Fruit fly (Drosophila melanogaster): ENCODE data around the gene CG9701.

Gene CG9701

DNA sequence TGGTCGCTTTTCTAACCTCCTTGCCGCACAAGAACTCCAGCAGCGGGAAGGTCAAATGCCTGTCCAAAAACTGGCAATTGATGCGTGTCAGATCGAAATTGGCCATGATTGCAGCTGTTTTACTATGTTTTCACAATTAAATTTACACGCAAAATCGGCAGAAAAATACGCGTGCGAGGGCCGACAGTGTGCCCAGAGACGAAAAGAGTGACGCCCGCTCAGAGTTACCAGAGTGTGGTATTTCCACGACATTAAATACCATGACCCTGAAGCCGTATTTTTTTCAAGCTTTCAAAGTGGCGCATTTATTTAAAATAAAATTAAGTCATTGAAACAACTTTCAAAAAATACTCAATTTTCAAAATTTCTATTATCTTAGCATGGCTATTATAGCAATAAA, 53.4 kb downstream of the CG9701 start, which contains the start of gene eIF3e (continued):
- TF ChIP-seq Med (GFP tag) = peak; percentile 52
- TF ChIP-seq CG6813 (GFP tag; optimal IDR thresholded peaks at IDR 0.05) = no peak
- no peak for TF ChIP-seq Hsf (GFP tag; optimal IDR thresholded peaks at IDR 0.05)
- no peak for TF ChIP-seq fd102C (GFP tag; optimal IDR thresholded peaks at IDR 0.05)
- peak; percentile 64 for TF ChIP-seq CG4617 (GFP tag; optimal IDR thresholded peaks at IDR 0.05; ENCODE audit: borderline replicate concordance)
- TF ChIP-seq unpg (GFP tag; optimal IDR thresholded peaks at IDR 0.05) = no peak
- no peak for TF ChIP-seq wdn (GFP tag; IDR thresholded peaks at IDR 0.05)
- no peak for TF ChIP-seq dmrt11E (tag; optimal IDR thresholded peaks at IDR 0.05)
- TF ChIP-seq maf-S (GFP tag; optimal IDR thresholded peaks at IDR 0.05) = no peak
- TF ChIP-seq Hr78 (GFP tag; optimal IDR thresholded peaks at IDR 0.05) = no peak
- peak; percentile 8 for TF ChIP-seq CG18011 (GFP tag; optimal IDR thresholded peaks at IDR 0.05)
- no peak for TF ChIP-seq fu2 (GFP tag; optimal IDR thresholded peaks at IDR 0.05)
- TF ChIP-seq CG12071 (GFP tag; optimal IDR thresholded peaks at IDR 0.05) = no peak
- no peak for TF ChIP-seq pb (GFP tag; optimal IDR thresholded peaks at IDR 0.05)
- TF ChIP-seq CG34224 (GFP tag; IDR thresholded peaks at IDR 0.05; ENCODE audit: partially characterized antibody) = no peak
- no peak for TF ChIP-seq Myb (GFP tag; optimal IDR thresholded peaks at IDR 0.05)
- no peak for TF ChIP-seq cato (GFP tag; optimal IDR thresholded peaks at IDR 0.05; ENCODE audit: borderline replicate concordance)
- no peak for TF ChIP-seq CG2199 (GFP tag; IDR thresholded peaks at IDR 0.05)
- TF ChIP-seq Rfx (GFP tag; IDR thresholded peaks at IDR 0.05) = peak; percentile 43; the same call in 1 of the 2 replicates
- TF ChIP-seq repo (GFP tag; optimal IDR thresholded peaks at IDR 0.05) = no peak
- no peak for TF ChIP-seq yki (optimal IDR thresholded peaks at IDR 0.05)
- TF ChIP-seq CG8089 (GFP tag; optimal IDR thresholded peaks at IDR 0.05) = no peak
- TF ChIP-seq CG17385 (GFP tag; optimal IDR thresholded peaks at IDR 0.05) = no peak
- TF ChIP-seq Deaf1 (tag; optimal IDR thresholded peaks at IDR 0.05) = no peak
- peak; percentile 37; the same call in 1 of the 2 replicates for TF ChIP-seq CG9932 (GFP tag; IDR thresholded peaks at IDR 0.05)
- peak; percentile 51 for TF ChIP-seq row (GFP tag; IDR thresholded peaks at IDR 0.05)
- TF ChIP-seq lilli (GFP tag; optimal IDR thresholded peaks at IDR 0.05) = no peak
- no peak for TF ChIP-seq Mad (GFP tag; optimal IDR thresholded peaks at IDR 0.05)
- no peak for TF ChIP-seq HmgZ (tag; optimal IDR thresholded peaks at IDR 0.05)
- no peak for TF ChIP-seq nom (GFP tag; optimal IDR thresholded peaks at IDR 0.05)
- TF ChIP-seq CG18262 (tag; optimal IDR thresholded peaks at IDR 0.05) = no peak
- no peak for TF ChIP-seq sd (tag; optimal IDR thresholded peaks at IDR 0.05)
- no peak for TF ChIP-seq pnt (GFP tag; optimal IDR thresholded peaks at IDR 0.05)
- no peak for TF ChIP-seq CG7987 (GFP tag; optimal IDR thresholded peaks at IDR 0.05)
- TF ChIP-seq Vsx1 (GFP tag; optimal IDR thresholded peaks at IDR 0.05) = no peak
- TF ChIP-seq shn (GFP tag; optimal IDR thresholded peaks at IDR 0.05) = no peak
- no peak for TF ChIP-seq sens-2 (GFP tag; IDR thresholded peaks at IDR 0.05)
- no peak for TF ChIP-seq seq (GFP tag; IDR thresholded peaks at IDR 0.05)
- no peak for TF ChIP-seq TFAM (GFP tag; optimal IDR thresholded peaks at IDR 0.05)
- no peak for TF ChIP-seq CG9817 (tag; optimal IDR thresholded peaks at IDR 0.05)
- TF ChIP-seq CG1233 (GFP tag; optimal IDR thresholded peaks at IDR 0.05) = no peak
- TF ChIP-seq CG10543 (GFP tag; optimal IDR thresholded peaks at IDR 0.05) = no peak
- no peak for TF ChIP-seq CG10654 (GFP tag; optimal IDR thresholded peaks at IDR 0.05)
- TF ChIP-seq cg (GFP tag; optimal IDR thresholded peaks at IDR 0.05) = no peak
- no peak for TF ChIP-seq org-1 (GFP tag; optimal IDR thresholded peaks at IDR 0.05)
- TF ChIP-seq stwl (tag; optimal IDR thresholded peaks at IDR 0.05) = peak; percentile 19
- no peak for TF ChIP-seq CG4328 (GFP tag; optimal IDR thresholded peaks at IDR 0.05)
- peak; percentile 54; the same call in 1 of the 4 replicates for TF ChIP-seq Dll (GFP tag; IDR thresholded peaks at IDR 0.05; ENCODE audit: partially characterized antibody)
- no peak for TF ChIP-seq CG1602 (GFP tag; optimal IDR thresholded peaks at IDR 0.05)
- peak; percentile 63 for TF ChIP-seq Dp (GFP tag; optimal IDR thresholded peaks at IDR 0.05)
- TF ChIP-seq crp (GFP tag; optimal IDR thresholded peaks at IDR 0.05) = no peak
